Worm (Caenorhabditis elegans): ENCODE measurements around the gene F55C9.14.

DNA sequence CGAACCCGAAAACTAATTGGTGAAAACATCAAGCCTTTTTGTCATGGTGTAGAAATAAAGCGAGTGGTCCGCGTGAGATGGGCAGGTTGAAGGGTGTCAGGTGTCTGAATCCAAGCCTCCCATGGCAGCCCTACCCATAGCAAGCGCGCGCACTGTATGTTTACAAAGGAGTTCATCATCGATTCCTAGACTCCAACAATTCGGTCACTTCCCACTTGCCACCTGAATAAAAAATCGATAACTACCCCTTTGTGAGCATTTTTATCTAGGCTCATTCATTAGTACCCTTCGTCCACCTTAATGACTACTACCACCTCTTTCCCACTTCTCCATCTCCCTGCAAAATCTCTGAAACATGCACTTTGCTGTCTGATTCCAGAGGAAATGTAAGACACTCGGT lies 13.6 kb downstream of the F55C9.14 start, which contains the start of gene fbxb-64:
- TF ChIP-seq nhr-237 (tag; optimal IDR thresholded peaks at IDR 0.05) (no peak), lin-13 (tag; optimal IDR thresholded peaks at IDR 0.05) (no peak), snpc-4 (tag; optimal IDR thresholded peaks at IDR 0.05) (no peak), ztf-11 (tag; optimal IDR thresholded peaks at IDR 0.05) (no peak), mep-1 (tag; optimal IDR thresholded peaks at IDR 0.05) (no peak), unc-39 (tag; optimal IDR thresholded peaks at IDR 0.05) (no peak), pha-4 (tag; optimal IDR thresholded peaks at IDR 0.05) (no peak), blmp-1 (tag; optimal IDR thresholded peaks at IDR 0.05) (no peak), nhr-28 (tag; optimal IDR thresholded peaks at IDR 0.05) (no peak), unc-120 (tag; optimal IDR thresholded peaks at IDR 0.05; ENCODE audit: poor library complexity, severe bottlenecking) (no peak)

All from whole organism, mixed stage, embryonic.